Fruit fly (Drosophila melanogaster): ENCODE results near the gene fng.
A peak's percentile ranks its signal among the peaks of the same experiment; 100 is the strongest.

fng gene

DNA sequence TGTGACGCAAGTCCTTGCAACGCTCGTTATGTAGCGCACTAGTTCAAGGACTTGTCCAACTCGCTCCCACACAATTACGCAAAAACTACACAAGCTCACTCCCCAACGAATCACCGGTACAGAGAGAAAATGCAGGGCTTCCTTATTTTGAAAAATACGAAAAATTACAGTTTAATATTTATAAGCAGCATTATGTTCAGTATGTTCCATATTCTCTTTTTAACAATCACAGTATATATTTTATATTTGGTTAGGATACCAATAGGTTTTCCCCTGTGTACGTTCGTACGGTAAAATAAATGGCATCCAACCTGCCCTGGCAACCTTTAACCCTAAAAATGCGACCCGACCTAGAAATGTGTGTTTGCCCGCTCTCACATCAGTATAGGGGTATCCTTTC lies 65.3 kb downstream of the fng start (continued):
- TF ChIP-seq CG12942 (GFP tag; optimal IDR thresholded peaks at IDR 0.05), result no peak
- TF ChIP-seq CG9797 (GFP tag; optimal IDR thresholded peaks at IDR 0.05), result no peak
- TF ChIP-seq hth (optimal IDR thresholded peaks at IDR 0.05), result no peak
- no peak for TF ChIP-seq nerfin-2 (GFP tag; IDR thresholded peaks at IDR 0.05; ENCODE audit: partially characterized antibody)
- TF ChIP-seq CG33557 (GFP tag; optimal IDR thresholded peaks at IDR 0.05), result no peak
- TF ChIP-seq Hr3 (GFP tag; optimal IDR thresholded peaks at IDR 0.05), result no peak
- no peak for TF ChIP-seq NK7.1 (GFP tag; optimal IDR thresholded peaks at IDR 0.05)
- TF ChIP-seq Fer2 (tag; optimal IDR thresholded peaks at IDR 0.05), result no peak
- no peak for TF ChIP-seq sim (GFP tag; IDR thresholded peaks at IDR 0.05)
- no peak for TF ChIP-seq CG12071 (GFP tag; optimal IDR thresholded peaks at IDR 0.05)
- no peak for TF ChIP-seq YL-1 (GFP tag; optimal IDR thresholded peaks at IDR 0.05)
- no peak for TF ChIP-seq wdn (GFP tag; IDR thresholded peaks at IDR 0.05)
- TF ChIP-seq luna (GFP tag; optimal IDR thresholded peaks at IDR 0.05), result no peak
- TF ChIP-seq cwo (GFP tag; optimal IDR thresholded peaks at IDR 0.05), result peak; percentile 25
- no peak for TF ChIP-seq NC2β (GFP tag; optimal IDR thresholded peaks at IDR 0.05)
- no peak for TF ChIP-seq repo (GFP tag; optimal IDR thresholded peaks at IDR 0.05)
- TF ChIP-seq CG9817 (tag; optimal IDR thresholded peaks at IDR 0.05), result peak; percentile 36
- peak; percentile 16; the same call in 1 of the 2 replicates for TF ChIP-seq slbo (GFP tag; IDR thresholded peaks at IDR 0.05)
- TF ChIP-seq row (GFP tag; IDR thresholded peaks at IDR 0.05), result peak; percentile 28; the same call in 2 of the 3 replicates
- no peak for TF ChIP-seq CG13123 (GFP tag; optimal IDR thresholded peaks at IDR 0.05)
- TF ChIP-seq CG15011 (GFP tag; optimal IDR thresholded peaks at IDR 0.05), result no peak
- no peak for TF ChIP-seq MBD-R2 (GFP tag; IDR thresholded peaks at IDR 0.05)
- TF ChIP-seq CG2678 (tag; optimal IDR thresholded peaks at IDR 0.05), result no peak
- no peak for TF ChIP-seq CG12744 (GFP tag; optimal IDR thresholded peaks at IDR 0.05)
- peak in 1 of 2 experiments; percentile 5 for TF ChIP-seq Hr51 (GFP tag; optimal IDR thresholded peaks at IDR 0.05)
- no peak for TF ChIP-seq inv (GFP tag; IDR thresholded peaks at IDR 0.05; ENCODE audit: partially characterized antibody)
- TF ChIP-seq Spps (tag; optimal IDR thresholded peaks at IDR 0.05), result no peak
- no peak for TF ChIP-seq PHDP (tag; optimal IDR thresholded peaks at IDR 0.05)
- TF ChIP-seq pzg (GFP tag; optimal IDR thresholded peaks at IDR 0.05), result no peak
- TF ChIP-seq pan (optimal IDR thresholded peaks at IDR 0.05), result no peak
- TF ChIP-seq pan (GFP tag; optimal IDR thresholded peaks at IDR 0.05 in 1 of 2, IDR thresholded peaks at IDR 0.05 in 1 of 2), result peak in 1 of 2 experiments; percentile 27
- no peak for TF ChIP-seq CG2875 (GFP tag; optimal IDR thresholded peaks at IDR 0.05)
- TF ChIP-seq CG17568 (GFP tag; optimal IDR thresholded peaks at IDR 0.05), result no peak
- peak; percentile 23 for TF ChIP-seq gem (tag; optimal IDR thresholded peaks at IDR 0.05)
- TF ChIP-seq Ptx1 (GFP tag; IDR thresholded peaks at IDR 0.05), result peak; percentile 46
- 0 out of 3 replicates have a peak, but pooled peaks have one; percentile 38 for TF ChIP-seq CG11456 (GFP tag; IDR thresholded peaks at IDR 0.05)
- TF ChIP-seq CG2199 (GFP tag; IDR thresholded peaks at IDR 0.05), result no peak
- TF ChIP-seq fd102C (GFP tag; optimal IDR thresholded peaks at IDR 0.05), result no peak
- no peak for TF ChIP-seq CG5245 (GFP tag; optimal IDR thresholded peaks at IDR 0.05)
- no peak for TF ChIP-seq Fer3 (tag; optimal IDR thresholded peaks at IDR 0.05)
- no peak for TF ChIP-seq Bteb2 (GFP tag; optimal IDR thresholded peaks at IDR 0.05)
- TF ChIP-seq peb (GFP tag; IDR thresholded peaks at IDR 0.05), result no peak
- no peak for TF ChIP-seq usp (GFP tag; optimal IDR thresholded peaks at IDR 0.05)
- no peak for TF ChIP-seq CG8089 (GFP tag; optimal IDR thresholded peaks at IDR 0.05)
- TF ChIP-seq E2f1 (GFP tag; IDR thresholded peaks at IDR 0.05), result no peak
- no peak for TF ChIP-seq CG5953 (GFP tag; IDR thresholded peaks at IDR 0.05)
- TF ChIP-seq tgo (GFP tag; IDR thresholded peaks at IDR 0.05), result 0 out of 3 replicates have a peak, but pooled peaks have one; percentile 25
- TF ChIP-seq lbe (GFP tag; optimal IDR thresholded peaks at IDR 0.05), result no peak
- TF ChIP-seq BEAF-32 (GFP tag; optimal IDR thresholded peaks at IDR 0.05), result no peak
- 0 out of 2 replicates have a peak, but pooled peaks have one; percentile 19 for TF ChIP-seq CG14667 (GFP tag; IDR thresholded peaks at IDR 0.05)
- peak; percentile 29 for TF ChIP-seq CG11504 (tag; optimal IDR thresholded peaks at IDR 0.05)
- TF ChIP-seq run (tag; optimal IDR thresholded peaks at IDR 0.05), result no peak

Measured in whole organism, embryonic.